Fruit fly (Drosophila melanogaster) whole organism, wandering third instar larva: Measurements from ENCODE around the gene Amnionless.

Source experiments
- Abd-B ChIP-seq: fragments of >200 bp; optimal IDR thresholded peaks from 2 replicates; lab custom pipeline; 2017; ENCODE audit warnings: missing biosample characterization, missing genetic modification characterization
- CG32264 ChIP-seq: fragments of 200-800 bp; sonication (Bioruptor generic); optimal IDR thresholded peaks from 2 replicates; lab custom pipeline; 2016; ENCODE audit warnings: missing biosample characterization, missing genetic modification characterization
- CG9705 ChIP-seq: fragments of 200-800 bp; sonication (Bioruptor generic); optimal IDR thresholded peaks from 2 replicates; lab custom pipeline; 2018; ENCODE audit warnings: missing biosample characterization, mild to moderate bottlenecking, missing genetic modification characterization
- Dfd ChIP-seq: fragments of >200 bp; optimal IDR thresholded peaks from 2 replicates; lab custom pipeline; 2017; ENCODE audit warnings: missing biosample characterization, missing genetic modification characterization
- Dif ChIP-seq: fragments of 200-275, 200-300 bp; sonication (Bioruptor generic); optimal IDR thresholded peaks from 2 replicates; lab custom pipeline; 2018; ENCODE audit warnings: missing biosample characterization, missing genetic modification characterization; ENCODE audit not compliant: partially characterized antibody
- GATAd ChIP-seq: sonication (Bioruptor generic); optimal IDR thresholded peaks from 2 replicates; lab custom pipeline; 2016; ENCODE audit warnings: missing biosample characterization, missing genetic modification characterization
- Hnf4 ChIP-seq: fragments of 200-800 bp; sonication (Bioruptor generic); optimal IDR thresholded peaks from 2 replicates; lab custom pipeline; 2016; ENCODE audit warnings: missing biosample characterization, mild to moderate bottlenecking, missing genetic modification characterization
- Hr78 ChIP-seq: fragments of >200 bp; optimal IDR thresholded peaks from 2 replicates; lab custom pipeline; 2017; ENCODE audit warnings: missing biosample characterization, missing genetic modification characterization
- Hr83 ChIP-seq: fragments of 200-300 bp; sonication (Bioruptor generic); optimal IDR thresholded peaks from 2 replicates; lab custom pipeline; 2016; ENCODE audit warnings: missing biosample characterization, mild to moderate bottlenecking, missing genetic modification characterization, moderate library complexity; ENCODE audit not compliant: poor library complexity, severe bottlenecking
- Jra ChIP-seq: sonication (Bioruptor generic); optimal IDR thresholded peaks from 2 replicates; lab custom pipeline; 2016; ENCODE audit warnings: missing biosample characterization, missing genetic modification characterization
- Mio ChIP-seq: sonication (Bioruptor generic); optimal IDR thresholded peaks from 2 replicates; lab custom pipeline; 2016; ENCODE audit warnings: missing biosample characterization, missing genetic modification characterization
- Myc ChIP-seq: fragments of >200 bp; optimal IDR thresholded peaks from 2 replicates; lab custom pipeline; 2017
- N ChIP-seq: fragments of >200 bp; optimal IDR thresholded peaks from 2 replicates; lab custom pipeline; 2018; ENCODE audit warnings: missing biosample characterization, missing external identifiers, missing genetic modification characterization
- OdsH ChIP-seq: fragments of 200-800 bp; sonication (Bioruptor generic); optimal IDR thresholded peaks from 2 replicates; lab custom pipeline; 2016; ENCODE audit warnings: missing biosample characterization, mild to moderate bottlenecking, missing genetic modification characterization
- Rel ChIP-seq, 2 experiments: fragments of 200-800 bp; sonication (Bioruptor generic) in 1 of 2; optimal IDR thresholded peaks; 2 replicates in 1 of 2; 3 replicates in 1 of 2; lab custom pipeline; 2016 to 2019; ENCODE audit warnings: mild to moderate bottlenecking in 2 of 2, missing biosample characterization in 2 of 2, missing genetic modification characterization in 2 of 2, moderate library complexity in 1 of 2
- Vsx2 ChIP-seq: fragments of 200-300, 225-300 bp; sonication (Bioruptor generic); optimal IDR thresholded peaks from 2 replicates; lab custom pipeline; 2018; ENCODE audit warnings: missing biosample characterization, missing genetic modification characterization; ENCODE audit not compliant: partially characterized antibody
- br ChIP-seq: fragments of 200-800 bp; sonication (Bioruptor generic); optimal IDR thresholded peaks from 2 replicates; lab custom pipeline; 2016; ENCODE audit warnings: missing biosample characterization, missing genetic modification characterization
- brk ChIP-seq: fragments of 200-800 bp; sonication (Bioruptor generic); optimal IDR thresholded peaks from 2 replicates; lab custom pipeline; 2016; ENCODE audit warnings: missing biosample characterization, mild to moderate bottlenecking, missing genetic modification characterization
- dl ChIP-seq, 2 experiments: fragments of 175-275, 200-275 bp in 1 of 2; fragments of 200-275 bp in 1 of 2; sonication (Bioruptor generic); optimal IDR thresholded peaks; lab custom pipeline; 2018; ENCODE audit warnings: mild to moderate bottlenecking in 2 of 2, missing biosample characterization in 2 of 2, missing genetic modification characterization in 2 of 2, moderate library complexity in 2 of 2; ENCODE audit not compliant: partially characterized antibody in 2 of 2, insufficient read depth in 1 of 2
- dmrt93B ChIP-seq: fragments of 200-800 bp; sonication (Bioruptor generic); optimal IDR thresholded peaks from 2 replicates; lab custom pipeline; 2018; ENCODE audit warnings: missing biosample characterization, mild to moderate bottlenecking, missing genetic modification characterization
- foxo ChIP-seq, 2 experiments: fragments of 200-800 bp; sonication (Bioruptor generic); optimal IDR thresholded peaks; 2 replicates in 1 of 2; 3 replicates in 1 of 2; lab custom pipeline; 2016 to 2017; ENCODE audit warnings: missing biosample characterization in 2 of 2, missing genetic modification characterization in 2 of 2
- fru ChIP-seq: fragments of 200-800 bp; sonication (Bioruptor generic); optimal IDR thresholded peaks from 3 replicates; lab custom pipeline; 2016; ENCODE audit warnings: missing biosample characterization, mild to moderate bottlenecking, missing genetic modification characterization
- h ChIP-seq: fragments of 200-800 bp; sonication (Bioruptor generic); optimal IDR thresholded peaks from 3 replicates; lab custom pipeline; 2016; ENCODE audit warnings: missing biosample characterization, mild to moderate bottlenecking, missing genetic modification characterization
- jim ChIP-seq: fragments of 175-275, 200-325 bp; sonication (Bioruptor generic); optimal IDR thresholded peaks from 2 replicates; lab custom pipeline; 2016; ENCODE audit warnings: missing biosample characterization, mild to moderate bottlenecking, missing genetic modification characterization
- lola ChIP-seq: fragments of >200 bp; optimal IDR thresholded peaks from 2 replicates; lab custom pipeline; 2017; ENCODE audit warnings: missing biosample characterization, missing genetic modification characterization
- pan ChIP-seq: fragments of >200 bp; optimal IDR thresholded peaks from 2 replicates; lab custom pipeline; 2017
- psq ChIP-seq: fragments of 200-800 bp; sonication (Bioruptor generic); optimal IDR thresholded peaks from 3 replicates; lab custom pipeline; 2017; ENCODE audit warnings: missing biosample characterization, mild to moderate bottlenecking, missing genetic modification characterization, moderate library complexity
- rgr ChIP-seq: fragments of 200-800 bp; sonication (Bioruptor generic); optimal IDR thresholded peaks from 3 replicates; lab custom pipeline; 2016; ENCODE audit warnings: missing biosample characterization, mild to moderate bottlenecking, missing genetic modification characterization
- sage ChIP-seq: fragments of 200-800 bp; sonication (Bioruptor generic); optimal IDR thresholded peaks from 2 replicates; lab custom pipeline; 2016; ENCODE audit warnings: missing biosample characterization, mild to moderate bottlenecking, missing genetic modification characterization
- sv ChIP-seq: fragments of 200-800 bp; sonication (Bioruptor generic); optimal IDR thresholded peaks from 3 replicates; lab custom pipeline; 2016; ENCODE audit warnings: missing biosample characterization, missing genetic modification characterization
- tai ChIP-seq: sonication (Bioruptor generic); optimal IDR thresholded peaks from 2 replicates; lab custom pipeline; 2016; ENCODE audit warnings: missing biosample characterization, missing genetic modification characterization
- usp ChIP-seq: fragments of >200 bp; optimal IDR thresholded peaks from 2 replicates; lab custom pipeline; 2017; ENCODE audit warnings: missing biosample characterization, missing genetic modification characterization
- woc ChIP-seq: sonication (Bioruptor generic); optimal IDR thresholded peaks from 2 replicates; lab custom pipeline; 2016; ENCODE audit warnings: missing biosample characterization, mild to moderate bottlenecking, missing genetic modification characterization

Amnionless gene

dm6 chr2L:309812-310431 lies 21.0 kb upstream of the Amnionless start:
- TF ChIP-seq lola (GFP tag; lab: Kevin White, UChicago) (no peak), usp (GFP tag; lab: Kevin White, UChicago) (no peak), Vsx2 (GFP tag; lab: Kevin White, UChicago) (peak; percentile 14)
- TF ChIP-seq, all 38 proteins: peak for 1

DNA sequence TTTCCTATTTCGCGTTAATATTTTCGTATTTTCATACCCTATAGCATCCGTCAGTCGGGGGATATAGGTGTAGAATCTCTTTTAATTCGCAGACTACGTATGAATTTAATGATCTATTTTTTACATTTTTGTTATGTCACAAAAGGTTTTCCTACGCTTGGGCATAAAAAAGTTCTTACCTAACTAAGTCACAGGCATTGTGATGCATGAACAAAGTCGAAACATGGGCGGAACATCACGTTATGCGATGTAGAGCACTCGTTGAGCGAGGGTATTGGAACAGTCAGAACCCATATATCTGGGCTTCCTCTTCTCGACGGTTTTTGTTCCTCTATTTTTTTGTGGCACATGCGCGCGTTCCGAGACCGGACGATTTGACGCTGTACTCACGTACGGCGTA lies 20.2 kb upstream of the Amnionless start:
- TF ChIP-seq GATAd (GFP tag; lab: Kevin White, UChicago): no peak
- no peak for TF ChIP-seq Vsx2 (GFP tag; lab: Kevin White, UChicago)
- TF ChIP-seq pan (lab: Kevin White, UChicago): peak; percentile 39
- TF ChIP-seq woc (GFP tag; lab: Kevin White, UChicago): peak; percentile 15

DNA sequence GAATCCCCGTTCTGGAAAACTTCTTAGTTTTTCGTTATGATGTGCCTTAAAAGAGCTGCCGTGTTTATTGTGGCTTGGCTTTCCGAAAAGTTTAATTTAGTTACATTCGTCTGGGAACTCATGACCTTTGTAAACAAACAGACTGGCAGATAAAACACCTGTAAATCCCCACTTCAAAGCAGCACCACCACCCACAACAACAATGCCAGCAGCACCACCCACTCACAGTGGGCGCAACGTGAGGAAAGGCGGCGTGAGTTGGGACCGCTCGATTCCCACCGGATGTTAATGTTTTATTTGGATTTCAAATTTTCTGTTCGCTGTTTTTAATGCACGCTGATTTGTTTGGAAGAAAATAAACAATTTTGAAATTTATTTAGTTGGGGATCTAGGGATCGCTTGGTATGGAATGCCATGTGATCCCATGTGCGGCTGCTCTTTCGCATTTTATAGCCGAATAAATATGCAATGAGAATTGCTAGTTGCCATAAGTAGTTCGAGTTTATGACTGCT lies 19.3 kb upstream of the Amnionless start:
- TF ChIP-seq Hr83 (GFP tag; lab: Kevin White, UChicago) (no peak), usp (GFP tag; lab: Kevin White, UChicago) (no peak), CG32264 (GFP tag; lab: Kevin White, UChicago) (no peak), tai (GFP tag; lab: Kevin White, UChicago) (no peak), sage (no peak), Rel (GFP tag; optimal IDR thresholded peaks at IDR 0.05; lab: Kevin White, UChicago) (no peak), Rel (tag; optimal IDR thresholded peaks at IDR 0.05; lab: Kevin White, UChicago) (no peak), Dfd (GFP tag; lab: Kevin White, UChicago) (no peak), dmrt93B (no peak), Hnf4 (GFP tag; lab: Kevin White, UChicago) (no peak), rgr (no peak), Hr78 (no peak), lola (GFP tag; lab: Kevin White, UChicago) (no peak), fru (GFP tag; lab: Kevin White, UChicago) (no peak)

dm6 chr2L:307129-307528 lies 18.2 kb upstream of the Amnionless start:
- TF ChIP-seq br (GFP tag; lab: Kevin White, UChicago) (no peak), Rel (GFP tag; optimal IDR thresholded peaks at IDR 0.05; lab: Kevin White, UChicago) (no peak), Rel (tag; optimal IDR thresholded peaks at IDR 0.05; lab: Kevin White, UChicago) (no peak)

DNA sequence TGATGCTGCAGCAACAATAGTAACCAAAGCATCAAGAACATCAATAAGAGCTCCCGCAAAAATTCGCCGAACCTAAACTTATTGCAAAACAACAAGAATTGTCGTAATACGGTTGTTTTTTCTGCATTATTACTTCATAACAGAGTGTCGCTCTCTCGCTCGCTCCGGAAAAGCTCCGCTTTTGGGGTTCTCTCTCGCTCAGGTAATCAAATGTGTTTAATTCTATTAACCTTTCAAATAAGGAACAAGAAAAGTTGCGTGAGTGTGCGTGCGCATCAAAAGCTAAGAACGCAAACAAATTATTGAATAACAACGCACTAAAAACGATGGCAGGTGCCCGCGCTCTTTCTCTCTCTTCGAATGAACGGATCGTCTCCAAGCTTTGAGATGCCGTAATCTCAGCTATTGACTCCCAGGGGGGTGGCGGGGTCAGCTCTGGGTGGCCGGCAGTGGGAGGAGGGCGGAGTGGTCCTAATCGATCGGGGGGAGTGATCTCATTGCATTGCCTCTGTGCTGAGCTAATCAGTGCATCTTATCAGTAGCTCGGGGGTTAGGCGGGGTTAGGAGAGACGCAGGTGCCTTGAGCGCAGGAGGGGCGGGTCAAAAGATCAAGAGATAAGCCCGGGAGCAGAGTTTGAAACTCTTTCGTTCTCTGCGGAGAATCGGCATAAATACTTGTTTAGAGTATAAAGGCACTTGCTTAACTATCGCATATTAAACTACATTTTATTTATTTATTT lies 17.4 kb upstream of the Amnionless start:
- TF ChIP-seq woc (GFP tag; lab: Kevin White, UChicago) (no peak), Vsx2 (GFP tag; lab: Kevin White, UChicago) (no peak), OdsH (GFP tag; lab: Kevin White, UChicago) (no peak), psq (GFP tag; lab: Kevin White, UChicago) (no peak), Myc (lab: Kevin White, UChicago) (no peak), dl (GFP tag; optimal IDR thresholded peaks at IDR 0.05; lab: Kevin White, UChicago; ENCODE audit: insufficient read depth in 1 of 2, partially characterized antibody in 2 of 2) (no peak), Hnf4 (GFP tag; lab: Kevin White, UChicago) (no peak)

DNA sequence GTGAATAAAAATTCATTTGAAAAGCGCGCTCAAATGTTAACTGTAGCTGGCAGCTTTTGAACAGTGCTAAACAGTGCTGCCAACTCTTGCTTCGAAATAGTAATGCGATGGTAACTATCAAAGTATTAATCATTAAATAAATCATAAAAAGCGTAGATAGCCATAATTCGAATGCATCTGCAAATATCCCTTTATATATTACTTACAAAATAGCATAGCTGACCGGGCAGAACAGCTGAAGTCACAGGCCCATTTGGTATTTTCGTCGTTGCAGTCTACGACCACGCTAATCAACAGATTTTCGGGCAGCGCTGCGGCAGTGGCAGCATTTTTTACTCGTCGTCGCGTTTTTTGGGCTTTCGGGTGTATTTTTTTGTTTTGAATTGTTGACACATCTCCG lies 16.7 kb upstream of the Amnionless start, which contains the start of gene Plc21C:
Gene Plc21C, plus strand, starts transcription at position 290 of the 400 bp plus-strand sequence.
- TF ChIP-seq Dfd (GFP tag; lab: Kevin White, UChicago): no peak
- peak; percentile 18 for TF ChIP-seq CG9705 (GFP tag; lab: Kevin White, UChicago)
- TF ChIP-seq Rel (GFP tag; optimal IDR thresholded peaks at IDR 0.05; lab: Kevin White, UChicago): no peak
- TF ChIP-seq Rel (tag; optimal IDR thresholded peaks at IDR 0.05; lab: Kevin White, UChicago): peak; percentile 54
- peak in 1 of 2 experiments; percentile 51 for TF ChIP-seq foxo (GFP tag; optimal IDR thresholded peaks at IDR 0.05; lab: Kevin White, UChicago)
- TF ChIP-seq Jra (GFP tag; lab: Kevin White, UChicago): no peak
- TF ChIP-seq woc (GFP tag; lab: Kevin White, UChicago): peak; percentile 16
- no peak for TF ChIP-seq jim
- no peak for TF ChIP-seq Vsx2 (GFP tag; lab: Kevin White, UChicago)
- no peak for TF ChIP-seq pan (lab: Kevin White, UChicago)
- no peak for TF ChIP-seq brk (GFP tag; lab: Kevin White, UChicago)
- TF ChIP-seq rgr: peak; percentile 14
- TF ChIP-seq Abd-B (GFP tag; lab: Kevin White, UChicago): no peak
- peak in 1 of 2 experiments; percentile 4 for TF ChIP-seq dl (GFP tag; optimal IDR thresholded peaks at IDR 0.05; lab: Kevin White, UChicago; ENCODE audit: insufficient read depth in 1 of 2, partially characterized antibody in 2 of 2)
- TF ChIP-seq lola (GFP tag; lab: Kevin White, UChicago): no peak
- TF ChIP-seq sv (GFP tag; lab: Kevin White, UChicago): peak; percentile 41
- TF ChIP-seq Hnf4 (GFP tag; lab: Kevin White, UChicago): peak; percentile 51
- TF ChIP-seq N (GFP tag; lab: Kevin White, UChicago): no peak
- TF ChIP-seq dmrt93B: no peak
- peak; percentile 62 for TF ChIP-seq h
- no peak for TF ChIP-seq Hr78
- TF ChIP-seq fru (GFP tag; lab: Kevin White, UChicago): peak; percentile 52
- TF ChIP-seq br (GFP tag; lab: Kevin White, UChicago): peak; percentile 42
- TF ChIP-seq sage: no peak
- no peak for TF ChIP-seq Mio (GFP tag; lab: Kevin White, UChicago)
- TF ChIP-seq GATAd (GFP tag; lab: Kevin White, UChicago): no peak
- peak; percentile 36 for TF ChIP-seq Dif (GFP tag; lab: Kevin White, UChicago)
- no peak for TF ChIP-seq CG32264 (GFP tag; lab: Kevin White, UChicago)
- TF ChIP-seq OdsH (GFP tag; lab: Kevin White, UChicago): no peak
